Fruit fly (Drosophila melanogaster): ENCODE results near the gene Rai1.

Rai1 gene

DNA sequence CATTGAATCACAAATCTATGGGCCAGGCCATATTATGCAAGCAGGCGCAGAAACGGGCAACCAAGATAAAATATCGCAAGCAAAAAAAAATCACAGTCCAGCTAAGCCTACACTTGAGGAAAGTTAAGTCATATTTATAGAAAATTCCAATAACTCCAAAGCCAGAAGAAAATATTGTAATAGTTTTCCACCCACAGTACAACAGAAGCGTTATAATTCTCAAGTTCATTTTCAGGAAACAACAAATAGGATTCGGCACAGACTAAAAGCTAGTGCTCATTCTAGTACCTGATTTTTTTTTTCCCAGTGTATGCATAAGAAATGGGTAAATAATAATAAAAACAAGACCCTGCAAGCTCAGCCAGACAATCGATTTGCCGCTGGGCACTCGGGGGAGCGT lies 37.3 kb downstream of the Rai1 start:
- TF ChIP-seq noc (tag; optimal IDR thresholded peaks at IDR 0.05): no peak

DNA sequence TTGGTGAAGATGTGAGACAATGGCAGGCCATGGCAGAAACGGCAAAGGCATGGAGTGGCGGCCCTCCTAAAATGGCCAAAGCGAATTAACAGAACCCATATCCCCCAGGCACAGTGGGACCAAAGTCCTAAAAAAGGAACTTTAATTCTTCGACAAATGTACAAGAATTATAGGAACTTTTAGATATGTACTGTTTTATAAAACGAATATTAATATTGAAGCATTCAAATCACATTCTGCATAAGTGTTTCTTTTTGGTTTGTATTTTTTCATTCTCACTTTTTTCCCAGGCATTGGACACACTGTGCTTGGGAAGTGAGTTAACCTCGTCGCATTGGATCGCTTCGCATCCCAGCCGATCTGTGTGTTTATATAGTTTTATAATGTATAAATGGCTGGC lies 38.2 kb downstream of the Rai1 start:
- no peak for TF ChIP-seq noc (tag; optimal IDR thresholded peaks at IDR 0.05)

DNA sequence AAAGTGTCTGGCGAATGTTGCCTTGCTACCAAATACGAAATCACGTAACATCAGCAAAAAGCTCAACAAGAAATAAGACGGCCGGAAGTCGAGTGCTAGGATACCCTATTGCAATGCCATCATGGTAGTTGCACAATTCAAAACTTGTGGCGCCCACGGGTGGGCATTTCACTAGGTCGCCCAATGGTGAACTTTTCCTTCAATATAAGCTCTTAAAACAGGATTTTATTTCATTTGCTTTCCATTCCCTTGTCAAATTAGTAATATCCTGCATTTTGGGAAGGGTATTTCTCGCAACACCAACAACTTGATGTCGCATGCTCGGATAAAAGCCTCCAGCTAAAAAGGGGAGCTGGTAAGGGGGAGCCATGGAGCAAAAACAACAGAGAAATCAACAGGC lies 41.6 kb downstream of the Rai1 start:
- no peak for TF ChIP-seq noc (tag; optimal IDR thresholded peaks at IDR 0.05)

DNA sequence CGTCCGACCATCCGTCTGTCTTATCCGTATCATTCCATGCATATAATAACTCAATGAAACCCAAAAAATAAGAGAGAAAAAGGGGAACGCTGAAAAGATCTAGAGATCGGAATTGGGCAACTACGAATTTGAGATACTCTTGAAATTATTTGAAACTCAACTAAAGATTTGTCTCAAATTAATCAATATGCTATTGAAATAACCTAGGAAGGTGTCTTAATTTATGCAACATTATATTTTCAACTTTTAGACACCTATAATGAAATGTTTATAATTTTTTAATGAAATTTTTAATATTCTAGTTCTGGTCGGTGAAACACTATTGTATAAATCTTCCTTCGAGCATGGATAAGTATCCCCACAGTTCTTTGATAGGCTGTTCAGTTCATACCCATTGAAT lies 42.6 kb downstream of the Rai1 start:
- TF ChIP-seq noc (tag; optimal IDR thresholded peaks at IDR 0.05): no peak

DNA sequence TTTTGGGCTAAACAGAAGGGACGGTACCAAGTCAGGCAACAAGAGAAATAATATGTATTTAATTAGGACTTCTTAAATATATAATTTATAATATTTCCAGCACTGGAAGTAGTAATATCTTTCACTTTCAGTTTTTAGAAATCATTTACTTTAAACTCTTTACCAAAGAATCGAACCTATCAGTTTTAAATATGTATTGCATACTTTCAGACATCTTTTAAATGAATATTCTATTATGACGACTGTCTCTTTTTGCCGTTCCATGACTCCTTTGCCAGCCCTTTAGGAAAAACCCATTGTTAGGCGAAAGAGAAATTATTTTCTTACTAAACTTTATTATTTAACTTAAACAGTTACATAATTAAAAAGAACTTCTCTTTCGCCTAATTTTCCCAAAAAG lies 45.5 kb downstream of the Rai1 start:
- TF ChIP-seq noc (tag; optimal IDR thresholded peaks at IDR 0.05): no peak

DNA sequence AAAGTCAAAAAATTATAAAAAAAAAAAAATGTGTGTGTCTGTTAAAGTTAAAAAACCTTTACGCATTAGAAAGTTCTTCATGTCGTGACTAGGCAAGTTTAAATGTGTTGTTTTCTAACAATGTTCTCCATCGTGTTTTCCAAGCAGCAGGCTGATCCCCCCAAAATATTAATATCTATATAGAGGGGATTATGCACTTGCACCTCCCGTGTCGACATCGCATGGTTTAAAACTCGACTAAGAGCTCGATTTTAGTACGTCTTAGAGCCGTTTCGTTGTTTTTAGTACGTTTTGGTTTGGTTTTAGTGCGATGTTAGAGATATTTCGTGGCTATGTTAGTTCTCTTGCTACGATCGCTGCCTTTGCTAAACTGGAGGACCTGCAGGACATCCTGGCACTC lies 50.1 kb downstream of the Rai1 start:
- no peak for TF ChIP-seq noc (tag; optimal IDR thresholded peaks at IDR 0.05)

Measured in whole organism, larva.